Fruit fly (Drosophila melanogaster): Measurements from ENCODE around the gene CG17219.
A peak's percentile ranks its signal among the peaks of the same experiment; 100 is the strongest.

Gene CG17219

dm6 chr2L:3041918-3042615, 13.0 kb downstream of the CG17219 start, which contains the start of gene CG17261 (continued):
- TF ChIP-seq CG4820 (GFP tag; optimal IDR thresholded peaks at IDR 0.05) (no peak), BtbVII (GFP tag; optimal IDR thresholded peaks at IDR 0.05) (no peak), knrl (GFP tag; IDR thresholded peaks at IDR 0.05; ENCODE audit: partially characterized antibody) (no peak), CG34224 (GFP tag; IDR thresholded peaks at IDR 0.05; ENCODE audit: partially characterized antibody) (no peak), Gug (GFP tag; IDR thresholded peaks at IDR 0.05) (peak; percentile 22; the same call in 1 of the 4 replicates), CG31441 (GFP tag; IDR thresholded peaks at IDR 0.05) (0 out of 2 replicates have a peak, but pooled peaks have one; percentile 12), unpg (GFP tag; optimal IDR thresholded peaks at IDR 0.05) (peak; percentile 7), az2 (GFP tag; optimal IDR thresholded peaks at IDR 0.05) (peak; percentile 33), cg (GFP tag; optimal IDR thresholded peaks at IDR 0.05) (no peak), hth (optimal IDR thresholded peaks at IDR 0.05) (no peak), CG15479 (GFP tag; optimal IDR thresholded peaks at IDR 0.05) (no peak), CG34422 (GFP tag; IDR thresholded peaks at IDR 0.05) (no peak; the same call in 2 of the 3 replicates), toy (GFP tag; IDR thresholded peaks at IDR 0.05) (no peak), gfzf (GFP tag; optimal IDR thresholded peaks at IDR 0.05) (no peak), Adf1 (GFP tag; IDR thresholded peaks at IDR 0.05) (peak; percentile 58; the same call in 1 of the 2 replicates), Side (GFP tag; optimal IDR thresholded peaks at IDR 0.05) (peak; percentile 40), CG10462 (GFP tag; optimal IDR thresholded peaks at IDR 0.05) (no peak), Bgb (GFP tag; IDR thresholded peaks at IDR 0.05; ENCODE audit: partially characterized antibody) (no peak), ken (GFP tag; IDR thresholded peaks at IDR 0.05) (0 out of 3 replicates have a peak, but pooled peaks have one; percentile 29), HLH4C (GFP tag; IDR thresholded peaks at IDR 0.05; ENCODE audit: partially characterized antibody) (no peak), CG14441 (GFP tag; IDR thresholded peaks at IDR 0.05) (no peak), chinmo (GFP tag; IDR thresholded peaks at IDR 0.05; ENCODE audit: partially characterized antibody) (peak; percentile 76; the same call in 3 of the 4 replicates), vvl (GFP tag; IDR thresholded peaks at IDR 0.05) (peak; percentile 30; the same call in 1 of the 2 replicates), CG1233 (GFP tag; optimal IDR thresholded peaks at IDR 0.05) (peak; percentile 8), br (optimal IDR thresholded peaks at IDR 0.05) (no peak), CG33213 (GFP tag; optimal IDR thresholded peaks at IDR 0.05) (no peak), CG6813 (GFP tag; optimal IDR thresholded peaks at IDR 0.05) (no peak), Oli (tag; optimal IDR thresholded peaks at IDR 0.05) (no peak), lilli (GFP tag; optimal IDR thresholded peaks at IDR 0.05) (peak; percentile 66), CG5245 (GFP tag; optimal IDR thresholded peaks at IDR 0.05) (no peak), CG8924 (tag; optimal IDR thresholded peaks at IDR 0.05) (peak; percentile 50), CG10654 (GFP tag; optimal IDR thresholded peaks at IDR 0.05) (no peak), bcd (GFP tag; optimal IDR thresholded peaks at IDR 0.05) (no peak), Kr (GFP tag; optimal IDR thresholded peaks at IDR 0.05) (no peak), CG3407 (GFP tag; optimal IDR thresholded peaks at IDR 0.05) (no peak), Gsc (GFP tag; IDR thresholded peaks at IDR 0.05) (no peak), mld (GFP tag; IDR thresholded peaks at IDR 0.05; ENCODE audit: partially characterized antibody) (no peak), E2f1 (GFP tag; IDR thresholded peaks at IDR 0.05) (no peak), Myb (GFP tag; optimal IDR thresholded peaks at IDR 0.05) (peak; percentile 31), CG16863 (GFP tag; optimal IDR thresholded peaks at IDR 0.05) (no peak), sens-2 (GFP tag; IDR thresholded peaks at IDR 0.05) (no peak), ranshi (GFP tag; IDR thresholded peaks at IDR 0.05) (0 out of 2 replicates have a peak, but pooled peaks have one; percentile 5), CG9215 (GFP tag; IDR thresholded peaks at IDR 0.05) (no peak), ap (GFP tag; IDR thresholded peaks at IDR 0.05) (no peak), Dbx (GFP tag; IDR thresholded peaks at IDR 0.05) (no peak), Six4 (GFP tag; optimal IDR thresholded peaks at IDR 0.05) (no peak), jumu (GFP tag; optimal IDR thresholded peaks at IDR 0.05) (peak; percentile 21), CG7372 (GFP tag; IDR thresholded peaks at IDR 0.05) (no peak), CG17328 (GFP tag; IDR thresholded peaks at IDR 0.05) (no peak), CG8388 (GFP tag; optimal IDR thresholded peaks at IDR 0.05) (no peak), CG7928 (GFP tag; optimal IDR thresholded peaks at IDR 0.05) (no peak)

Measured in whole organism, embryonic.